Fruit fly (Drosophila melanogaster) whole organism, embryonic: ENCODE measurements around the gene CtBP.

ENCODE experiments used
- ATbp ChIP-seq: fragments of 200-800 bp; sonication (Bioruptor generic); optimal IDR thresholded peaks from 2 replicates; lab custom pipeline; 2017; ENCODE audit warnings: missing biosample characterization, mild to moderate bottlenecking, missing genetic modification characterization, missing genetic modification reagents
- Atf3 ChIP-seq: fragments of 200-800 bp; sonication (Bioruptor generic); optimal IDR thresholded peaks from 3 replicates; lab custom pipeline; 2016; ENCODE audit warnings: missing biosample characterization, missing genetic modification characterization
- Awh ChIP-seq: fragments of 200-800 bp; sonication (Bioruptor generic); IDR thresholded peaks from 2 replicates; pipeline ENCODE4, ENCODE4 v1.3.6; 2022; ENCODE audit warnings: missing biosample characterization, missing genetic modification characterization
- BEAF-32 ChIP-seq: fragments of 200-800 bp; sonication (Bioruptor generic); optimal IDR thresholded peaks from 3 replicates; lab custom pipeline; 2017; ENCODE audit warnings: missing biosample characterization, missing genetic modification characterization, mild to moderate bottlenecking, moderate library complexity, missing genetic modification reagents
- CG10321 ChIP-seq: fragments of 200-800 bp; sonication (Bioruptor generic); IDR thresholded peaks from 2 replicates; pipeline ENCODE4 v1.3.6; 2022; ENCODE audit warnings: missing biosample characterization, missing genetic modification characterization
- CG10543 ChIP-seq: fragments of 200-800 bp; sonication (Bioruptor generic); optimal IDR thresholded peaks from 3 replicates; lab custom pipeline; 2017; ENCODE audit warnings: missing biosample characterization, mild to moderate bottlenecking, missing genetic modification characterization, moderate library complexity
- CG11723 ChIP-seq: fragments of 200-800 bp; sonication (Bioruptor generic); optimal IDR thresholded peaks from 2 replicates; lab custom pipeline; 2017; ENCODE audit warnings: missing biosample characterization, mild to moderate bottlenecking, missing genetic modification characterization
- CG12071 ChIP-seq: fragments of 200-800 bp; sonication (Bioruptor generic); optimal IDR thresholded peaks from 3 replicates; lab custom pipeline; 2018; ENCODE audit warnings: missing biosample characterization, mild to moderate bottlenecking, missing genetic modification characterization
- CG1233 ChIP-seq: fragments of 200-800 bp; sonication (Bioruptor generic); optimal IDR thresholded peaks from 4 replicates; lab custom pipeline; 2018; ENCODE audit warnings: missing biosample characterization, mild to moderate bottlenecking, missing genetic modification characterization
- CG13894 ChIP-seq: fragments of 200-800 bp; sonication (Bioruptor generic); optimal IDR thresholded peaks from 3 replicates; lab custom pipeline; 2018; ENCODE audit warnings: missing biosample characterization, mild to moderate bottlenecking, missing genetic modification characterization, moderate library complexity
- CG16813 ChIP-seq: fragments of 200-800 bp; sonication (Bioruptor generic); IDR thresholded peaks from 3 replicates; pipeline ENCODE4 v1.3.6; 2022; ENCODE audit warnings: missing biosample characterization, missing genetic modification characterization; ENCODE audit not compliant: partially characterized antibody
- CG18476 ChIP-seq: fragments of 200-800 bp; sonication (Bioruptor generic); optimal IDR thresholded peaks from 2 replicates; lab custom pipeline; 2016; ENCODE audit warnings: missing biosample characterization, mild to moderate bottlenecking, missing genetic modification characterization
- CG2678 ChIP-seq: fragments of 200-800 bp; sonication (Bioruptor generic); optimal IDR thresholded peaks from 3 replicates; lab custom pipeline; 2019; ENCODE audit warnings: missing biosample characterization, mild to moderate bottlenecking, missing genetic modification characterization, moderate library complexity
- CG2889 ChIP-seq: fragments of 200-800 bp; sonication (Bioruptor generic); IDR thresholded peaks from 3 replicates; pipeline ENCODE4 v1.3.6; 2022; ENCODE audit warnings: missing biosample characterization, missing genetic modification characterization
- CG30431 ChIP-seq: fragments of 200-800 bp; sonication (Bioruptor generic); optimal IDR thresholded peaks from 2 replicates; lab custom pipeline; 2017; ENCODE audit warnings: missing biosample characterization, missing genetic modification characterization
- CG31441 ChIP-seq: fragments of 200-800 bp; sonication (Bioruptor generic); IDR thresholded peaks from 2 replicates; pipeline ENCODE4 v1.3.6; 2022; ENCODE audit warnings: missing biosample characterization, missing genetic modification characterization
- CG3163 ChIP-seq: fragments of 200-800 bp; sonication (Bioruptor generic); optimal IDR thresholded peaks from 3 replicates; lab custom pipeline; 2016; ENCODE audit warnings: missing biosample characterization, missing genetic modification characterization
- CG3995 ChIP-seq: fragments of 200-800 bp; sonication (Bioruptor generic); optimal IDR thresholded peaks from 3 replicates; lab custom pipeline; 2016; ENCODE audit warnings: missing biosample characterization, missing genetic modification characterization
- CG6654 ChIP-seq: fragments of 200-800 bp; sonication (Bioruptor generic); optimal IDR thresholded peaks from 2 replicates; lab custom pipeline; 2017; ENCODE audit warnings: missing biosample characterization, mild to moderate bottlenecking, missing genetic modification characterization
- CG6683 ChIP-seq: fragments of 200-800 bp; sonication (Bioruptor generic); optimal IDR thresholded peaks from 2 replicates; lab custom pipeline; 2017; ENCODE audit warnings: missing biosample characterization, mild to moderate bottlenecking, missing genetic modification characterization, missing genetic modification reagents
- CG9437 ChIP-seq: fragments of 200-800 bp; sonication (Bioruptor generic); optimal IDR thresholded peaks from 2 replicates; lab custom pipeline; 2018; ENCODE audit warnings: missing biosample characterization, mild to moderate bottlenecking, missing genetic modification characterization
- Camta ChIP-seq: fragments of 200-800 bp; sonication (Bioruptor generic); optimal IDR thresholded peaks from 2 replicates; lab custom pipeline; 2016; ENCODE audit warnings: missing biosample characterization, missing genetic modification characterization
- CoRest ChIP-seq: fragments of 200-800 bp; sonication (Bioruptor generic); optimal IDR thresholded peaks from 3 replicates; lab custom pipeline; 2018; ENCODE audit warnings: missing biosample characterization, mild to moderate bottlenecking, missing genetic modification characterization, moderate library complexity
- D ChIP-seq, 2 experiments: fragments of 200-800 bp in 1 of 2; fragments of >200 bp in 1 of 2; sonication (Bioruptor generic) in 1 of 2; optimal IDR thresholded peaks; 2 replicates in 1 of 2; 3 replicates in 1 of 2; lab custom pipeline; 2017; ENCODE audit warnings: mild to moderate bottlenecking in 1 of 2, missing biosample characterization in 1 of 2, missing genetic modification characterization in 1 of 2, missing genetic modification reagents in 1 of 2
- Dip2 ChIP-seq: fragments of 200-800 bp; sonication (Bioruptor generic); IDR thresholded peaks from 2 replicates; pipeline ENCODE4 v1.3.6; 2022; ENCODE audit warnings: missing biosample characterization, missing genetic modification characterization
- E2f1 ChIP-seq: fragments of 200-800 bp; sonication (Bioruptor generic); IDR thresholded peaks from 2 replicates; pipeline ENCODE4 v1.3.6; 2022; ENCODE audit warnings: missing biosample characterization, missing genetic modification characterization
- Fer3 ChIP-seq: fragments of 200-800 bp; sonication (Bioruptor generic); optimal IDR thresholded peaks from 2 replicates; lab custom pipeline; 2018; ENCODE audit warnings: missing biosample characterization, mild to moderate bottlenecking, missing genetic modification characterization, moderate library complexity
- Hsf ChIP-seq: fragments of 200-800 bp; sonication (Bioruptor generic); optimal IDR thresholded peaks from 3 replicates; lab custom pipeline; 2016; ENCODE audit warnings: missing biosample characterization, missing genetic modification characterization
- Kr ChIP-seq: fragments of 200-800 bp; sonication (Bioruptor generic); optimal IDR thresholded peaks from 2 replicates; lab custom pipeline; 2017; ENCODE audit warnings: missing biosample characterization, mild to moderate bottlenecking, missing genetic modification characterization
- Med ChIP-seq: fragments of 200-800 bp; sonication (Bioruptor generic); peaks from one replicate; lab custom pipeline; 2016; ENCODE audit warnings: missing biosample characterization, missing genetic modification characterization, mild to moderate bottlenecking, inconsistent platforms, moderate library complexity
- Meics ChIP-seq: fragments of 200-800 bp; sonication (Bioruptor generic); optimal IDR thresholded peaks from 2 replicates; lab custom pipeline; 2017; ENCODE audit warnings: missing biosample characterization, mild to moderate bottlenecking, missing genetic modification characterization
- NfI ChIP-seq: fragments of 200-800 bp; sonication (Bioruptor generic); optimal IDR thresholded peaks from 3 replicates; lab custom pipeline; 2018; ENCODE audit warnings: missing biosample characterization, mild to moderate bottlenecking, missing genetic modification characterization, moderate library complexity
- Usf ChIP-seq: fragments of 200-800 bp; sonication (Bioruptor generic); optimal IDR thresholded peaks from 2 replicates; lab custom pipeline; 2017; ENCODE audit warnings: missing genotype, missing biosample characterization, missing genetic modification characterization
- amos ChIP-seq: fragments of 200-800 bp; sonication (Bioruptor generic); IDR thresholded peaks from 2 replicates; pipeline ENCODE4 v1.3.6; 2022; ENCODE audit warnings: missing biosample characterization, missing genetic modification characterization; ENCODE audit not compliant: partially characterized antibody
- cato ChIP-seq: fragments of 200-800 bp; sonication (Bioruptor generic); optimal IDR thresholded peaks from 2 replicates; lab custom pipeline; 2016; ENCODE audit warnings: missing biosample characterization, missing genetic modification characterization, borderline replicate concordance
- cg ChIP-seq: fragments of 200-800 bp; sonication (Bioruptor generic); optimal IDR thresholded peaks from 3 replicates; lab custom pipeline; 2019; ENCODE audit warnings: missing biosample characterization, mild to moderate bottlenecking, missing genetic modification characterization, moderate library complexity
- croc ChIP-seq: fragments of 200-800 bp; sonication (Bioruptor generic); conservative IDR thresholded peaks from 3 replicates; pipeline ENCODE4 v1.3.6; 2022; ENCODE audit warnings: missing biosample characterization, missing genetic modification characterization
- dati ChIP-seq: fragments of 200-800 bp; sonication (Bioruptor generic); IDR thresholded peaks from 2 replicates; pipeline ENCODE4 v1.3.6; 2022; ENCODE audit warnings: missing biosample characterization, missing genetic modification characterization
- dmrt99B ChIP-seq: fragments of 200-800 bp; sonication (Bioruptor generic); optimal IDR thresholded peaks from 2 replicates; lab custom pipeline; 2018; ENCODE audit warnings: missing biosample characterization, mild to moderate bottlenecking, missing genetic modification characterization, moderate library complexity
- ewg ChIP-seq: fragments of 200-800 bp; sonication (Bioruptor generic); optimal IDR thresholded peaks from 3 replicates; lab custom pipeline; 2017; ENCODE audit warnings: mild to moderate bottlenecking, missing biosample characterization, missing genetic modification reagents, missing genetic modification characterization
- klu ChIP-seq: fragments of 200-800 bp; sonication (Bioruptor generic); IDR thresholded peaks from 2 replicates; pipeline ENCODE4 v1.3.6; 2022; ENCODE audit warnings: missing biosample characterization, missing genetic modification characterization
- mirr ChIP-seq: fragments of 200-800 bp; sonication (Bioruptor generic); optimal IDR thresholded peaks from 3 replicates; lab custom pipeline; 2018; ENCODE audit warnings: missing biosample characterization, mild to moderate bottlenecking, missing genetic modification characterization
- nerfin-1 ChIP-seq: fragments of 200-800 bp; sonication (Bioruptor generic); optimal IDR thresholded peaks from 3 replicates; lab custom pipeline; 2019; ENCODE audit warnings: missing biosample characterization, mild to moderate bottlenecking, missing genetic modification characterization, moderate library complexity
- onecut ChIP-seq: fragments of 200-800 bp; sonication (Bioruptor generic); IDR thresholded peaks from 2 replicates; pipeline ENCODE4 v1.3.6; 2022; ENCODE audit warnings: missing biosample characterization, missing genetic modification characterization
- pita ChIP-seq: fragments of 200-800 bp; sonication (Bioruptor generic); optimal IDR thresholded peaks from 2 replicates; lab custom pipeline; 2017; ENCODE audit warnings: missing biosample characterization, mild to moderate bottlenecking, missing genetic modification characterization
- stc ChIP-seq: fragments of 200-800 bp; sonication (Bioruptor generic); IDR thresholded peaks from 2 replicates; pipeline ENCODE4 v1.3.6; 2022; ENCODE audit warnings: missing biosample characterization, missing genetic modification characterization
- vnd ChIP-seq: fragments of 200-800 bp; sonication (Bioruptor generic); IDR thresholded peaks from 3 replicates; pipeline ENCODE4 v1.3.6; 2022; ENCODE audit warnings: missing biosample characterization, missing genetic modification characterization; ENCODE audit not compliant: partially characterized antibody
- z ChIP-seq: fragments of 200-800 bp; sonication (Bioruptor generic); IDR thresholded peaks from 3 replicates; pipeline ENCODE4 v1.3.6; 2022; ENCODE audit warnings: missing biosample characterization, missing genetic modification characterization
- zen2 ChIP-seq: fragments of 200-800 bp; sonication (Bioruptor generic); IDR thresholded peaks from 3 replicates; pipeline ENCODE4 v1.3.6; 2022; ENCODE audit warnings: missing biosample characterization, missing genetic modification characterization; ENCODE audit not compliant: partially characterized antibody

CtBP gene

dm6 chr3R:12985828-12986530 lies 25.5 kb upstream of the CtBP start, which contains the start of gene CG31342 (continued):
- TF ChIP-seq croc (no peak), CG16813 (GFP tag; lab: Robert Waterston, UW) (peak; percentile 58), Med (GFP tag; lab: Kevin White, UChicago) (peak; percentile 85), CG11723 (GFP tag; lab: Kevin White, UChicago) (no peak), NfI (peak; percentile 19), cato (GFP tag; lab: Kevin White, UChicago) (no peak), onecut (GFP tag; lab: Robert Waterston, UW) (no peak), amos (GFP tag; lab: Robert Waterston, UW) (peak; percentile 75; the same call in 1 of the 2 replicates), vnd (GFP tag; lab: Robert Waterston, UW) (peak; percentile 45), CG9437 (GFP tag; lab: Kevin White, UChicago) (no peak), CG6683 (GFP tag; lab: Kevin White, UChicago) (no peak), CG2889 (GFP tag; lab: Robert Waterston, UW) (no peak), CG10543 (GFP tag; lab: Kevin White, UChicago) (no peak), klu (no peak), Usf (GFP tag; lab: Kevin White, UChicago) (no peak), stc (GFP tag; lab: Robert Waterston, UW) (peak; percentile 20; the same call in 1 of the 2 replicates), Camta (GFP tag; lab: Kevin White, UChicago) (no peak), Atf3 (no peak), CG3163 (no peak), Dip2 (no peak), CG1233 (GFP tag; lab: Kevin White, UChicago) (no peak), ATbp (GFP tag; lab: Kevin White, UChicago) (no peak), mirr (GFP tag; lab: Kevin White, UChicago) (no peak), CG2678 (tag; lab: Kevin White, UChicago) (no peak), CG13894 (tag; lab: Kevin White, UChicago) (no peak), dati (GFP tag; lab: Robert Waterston, UW) (no peak), CG30431 (no peak), zen2 (GFP tag; lab: Robert Waterston, UW) (peak; percentile 54; the same call in 1 of the 3 replicates), CG12071 (GFP tag; lab: Kevin White, UChicago) (no peak), CoRest (tag; lab: Kevin White, UChicago) (peak; percentile 62), Fer3 (tag; lab: Kevin White, UChicago) (no peak), D (optimal IDR thresholded peaks at IDR 0.05; lab: Kevin White, UChicago) (no peak), D (GFP tag; optimal IDR thresholded peaks at IDR 0.05; lab: Kevin White, UChicago) (no peak), CG6654 (GFP tag; lab: Kevin White, UChicago) (no peak), Awh (GFP tag; lab: Robert Waterston, UW) (no peak), CG18476 (no peak), cg (GFP tag; lab: Kevin White, UChicago) (no peak), dmrt99B (tag; lab: Kevin White, UChicago) (no peak), Meics (GFP tag; lab: Kevin White, UChicago) (no peak), Hsf (GFP tag; lab: Kevin White, UChicago) (no peak), Kr (GFP tag; lab: Kevin White, UChicago) (no peak), nerfin-1 (tag; lab: Kevin White, UChicago) (peak; percentile 98), z (GFP tag; lab: Robert Waterston, UW) (no peak), CG3995 (peak; percentile 71), BEAF-32 (GFP tag; lab: Kevin White, UChicago) (peak; percentile 76), ewg (no peak), CG31441 (GFP tag; lab: Robert Waterston, UW) (no peak), CG10321 (GFP tag; lab: Robert Waterston, UW) (no peak), pita (GFP tag; lab: Kevin White, UChicago) (no peak), E2f1 (GFP tag; lab: Robert Waterston, UW) (no peak)
